Worm (Caenorhabditis elegans): ENCODE measurements around the gene gst-28.
"Not testable (repeated sequence)": the region's sequence is repeated elsewhere in the genome, so short reads cannot be mapped to it uniquely, and the experiment has no call there.

Gene gst-28

DNA sequence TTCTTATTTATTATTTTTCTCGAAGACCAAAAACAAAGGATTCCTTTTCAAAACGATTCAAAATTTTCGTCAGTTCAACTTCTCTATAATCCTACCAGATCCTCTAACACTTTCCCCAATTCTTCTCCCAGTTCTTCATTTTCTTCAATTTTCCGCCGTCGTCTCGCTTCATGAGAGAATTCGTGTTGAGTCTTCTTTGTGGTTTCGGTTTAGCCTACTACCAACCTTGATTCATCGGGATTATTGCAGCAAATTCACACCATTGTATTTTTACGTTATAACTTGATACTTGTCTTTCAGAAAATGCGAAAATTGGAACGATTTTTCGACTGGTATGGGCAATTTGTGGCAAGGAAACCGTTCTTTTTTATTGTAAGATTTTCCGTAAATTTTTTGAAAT, 9.5 kb downstream of the gst-28 start, which contains the start of gene ptr-20:
Gene ptr-20 (plus strand): TSS at position 301 of the 400 bp plus-strand sequence.
- TF ChIP-seq W03F9.2 (tag; optimal IDR thresholded peaks at IDR 0.05) (no peak), dao-5 (tag; optimal IDR thresholded peaks at IDR 0.05) (no peak), him-1 (tag; optimal IDR thresholded peaks at IDR 0.05) (no peak)

DNA sequence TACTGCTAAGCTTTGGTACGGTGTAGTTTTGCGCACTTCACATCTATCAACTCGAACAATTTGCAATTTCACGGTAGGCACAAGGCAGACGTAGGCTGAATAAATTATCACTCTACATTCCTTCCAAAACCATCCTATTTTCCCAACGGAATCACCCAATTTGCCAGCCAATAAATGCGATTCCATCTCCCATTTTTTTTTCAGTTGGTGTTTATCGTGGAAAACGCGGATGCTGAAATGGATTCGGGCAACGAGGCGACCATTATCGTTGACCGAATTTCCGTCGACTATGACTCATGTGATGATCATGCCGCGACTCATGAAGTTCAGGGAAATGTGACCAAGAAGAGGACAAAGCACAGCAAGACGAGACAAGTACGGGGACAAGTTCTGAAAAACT, 18.9 kb downstream of the gst-28 start:
- TF ChIP-seq him-1 (tag; optimal IDR thresholded peaks at IDR 0.05) (no peak), W03F9.2 (tag; optimal IDR thresholded peaks at IDR 0.05) (no peak), dao-5 (tag; optimal IDR thresholded peaks at IDR 0.05) (no peak)

DNA sequence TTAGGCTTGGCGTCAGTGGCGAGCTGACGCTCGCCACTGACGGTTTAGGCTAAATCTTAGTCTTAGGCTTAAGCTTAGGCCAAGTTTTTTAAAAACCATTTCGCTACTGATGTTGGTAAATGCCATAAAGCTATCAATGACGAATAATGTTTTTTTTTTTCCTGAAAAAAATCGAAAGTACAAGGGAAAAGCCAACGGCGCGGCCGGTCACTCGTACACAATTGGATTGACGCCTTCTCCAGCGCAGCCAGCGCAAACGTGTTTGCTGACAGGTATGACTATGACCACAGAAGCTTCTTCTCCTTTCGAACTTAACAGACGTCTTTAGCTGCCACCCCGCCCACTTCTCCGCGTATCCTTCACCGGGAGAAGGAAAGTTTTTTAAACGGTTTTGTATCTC, 21.8 kb downstream of the gst-28 start, which contains the start of gene Y53F4B.27:
Gene Y53F4B.27 (plus strand): TSS at position 301 of the 400 bp plus-strand sequence.
- TF ChIP-seq dao-5 (tag; optimal IDR thresholded peaks at IDR 0.05): no peak

DNA sequence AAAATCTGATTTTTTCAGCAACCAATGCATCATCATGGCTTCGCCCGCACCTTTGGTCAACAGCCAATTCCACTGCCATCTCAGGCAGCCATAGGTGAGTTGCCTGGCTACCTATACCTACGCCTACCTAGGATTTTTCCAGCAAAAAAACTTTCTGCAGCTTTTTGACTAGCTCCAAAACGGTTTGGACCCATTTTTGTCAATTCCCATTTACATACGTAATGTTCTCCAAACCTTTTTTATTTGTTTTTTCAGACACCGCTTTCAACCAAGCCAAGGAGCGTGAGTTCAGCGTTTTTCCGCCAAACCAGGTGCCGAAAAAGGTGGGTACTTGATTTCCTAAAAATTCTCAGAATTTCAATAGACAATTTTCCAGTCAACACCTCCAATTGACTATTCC, 23.6 kb downstream of the gst-28 start:
- TF ChIP-seq dao-5 (tag; optimal IDR thresholded peaks at IDR 0.05) (no peak), W03F9.2 (tag; optimal IDR thresholded peaks at IDR 0.05) (no peak), him-1 (tag; optimal IDR thresholded peaks at IDR 0.05) (no peak)

DNA sequence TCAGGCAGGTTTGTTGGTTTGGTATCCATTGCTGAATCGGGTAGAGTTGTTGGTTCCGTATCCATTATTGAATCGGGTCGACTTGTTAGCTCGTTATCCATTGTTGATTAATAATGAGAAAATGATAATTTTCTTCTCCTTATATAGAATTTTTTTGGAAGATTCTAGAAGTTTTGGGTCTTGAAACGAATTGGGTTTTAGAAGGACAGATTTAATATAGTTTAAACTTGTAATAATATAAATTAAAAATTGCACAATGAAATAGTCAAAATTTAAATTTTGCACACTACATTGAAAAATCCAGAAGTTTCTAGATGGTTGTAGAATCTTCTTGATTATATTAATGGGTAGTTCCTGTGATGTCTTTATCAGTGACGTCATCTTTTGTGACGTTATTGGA, 26.5 kb downstream of the gst-28 start, which contains the start of gene Y53F4B.26:
Gene Y53F4B.26 (minus strand): TSS at position 101 of the 400 bp plus-strand sequence.
- not testable (repeated sequence) for TF ChIP-seq dao-5, W03F9.2, him-1 (tag; optimal IDR thresholded peaks at IDR 0.05)

DNA sequence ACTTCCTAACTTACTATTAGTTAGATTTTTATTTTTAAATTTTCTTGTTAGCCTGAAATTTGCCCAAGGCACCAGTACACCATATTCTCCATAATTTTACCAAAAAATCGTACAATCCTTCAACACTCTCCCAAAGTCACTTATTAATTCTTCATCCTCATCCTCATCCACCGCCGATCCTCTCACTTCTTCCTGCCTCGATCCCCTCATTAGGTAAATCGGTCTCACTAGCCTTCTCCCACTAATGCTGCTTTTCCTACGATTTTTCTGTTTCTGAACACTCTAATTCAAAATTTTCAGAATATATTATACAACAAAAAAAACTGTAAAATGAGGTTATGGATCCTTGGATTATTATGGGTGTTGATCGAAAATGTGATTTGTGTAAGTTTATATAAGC, 31.5 kb downstream of the gst-28 start, which contains the start of gene Y53F4B.25:
Gene Y53F4B.25 (plus strand): TSS at position 301 of the 400 bp plus-strand sequence.
- no peak for TF ChIP-seq him-1 (tag; optimal IDR thresholded peaks at IDR 0.05)

DNA sequence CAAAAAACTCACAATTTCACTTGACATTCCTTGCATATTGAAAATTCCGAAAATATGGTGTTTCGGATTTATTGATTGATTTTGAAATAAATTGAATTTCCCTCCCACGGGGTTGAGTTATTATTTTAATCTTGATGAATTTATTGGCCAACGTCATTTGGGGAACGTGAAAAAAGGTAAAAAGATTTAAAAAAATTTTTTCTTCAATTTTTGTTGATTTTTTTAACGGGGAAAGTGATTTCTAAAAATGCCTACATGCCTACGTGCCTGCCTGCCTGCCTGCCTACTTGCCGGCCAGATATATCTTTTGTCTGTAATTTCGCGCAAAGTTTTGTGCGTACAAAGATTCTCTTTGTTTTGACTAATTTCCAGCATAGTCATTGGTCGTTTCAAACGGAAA, 33.0 kb downstream of the gst-28 start, which contains the start of gene Y53F4B.24:
Gene Y53F4B.24 (minus strand): TSS at position 101 of the 400 bp plus-strand sequence.
- TF ChIP-seq him-1 (tag; optimal IDR thresholded peaks at IDR 0.05) (no peak), dao-5 (tag; optimal IDR thresholded peaks at IDR 0.05) (no peak), W03F9.2 (tag; optimal IDR thresholded peaks at IDR 0.05) (no peak)

DNA sequence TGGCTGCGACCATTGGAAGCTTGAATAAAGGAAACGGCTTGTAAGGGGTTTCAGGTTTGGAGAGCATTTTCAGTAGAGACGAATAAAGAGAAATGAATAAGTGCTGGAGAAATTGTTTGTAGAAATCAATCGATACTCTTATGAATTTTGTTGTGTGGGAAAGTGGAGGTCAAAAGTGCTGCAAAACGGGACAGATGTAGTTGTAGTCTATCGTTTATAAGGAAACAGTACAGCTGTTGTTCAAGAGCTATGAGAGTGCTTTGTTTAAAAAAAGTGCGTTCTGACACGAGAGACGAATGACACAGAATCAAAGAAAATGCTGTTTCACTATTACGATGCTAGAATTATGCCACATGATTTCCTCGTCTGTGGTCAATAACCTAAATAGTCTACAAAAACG, 36.9 kb downstream of the gst-28 start, which contains the start of gene Y53F4B.62:
Gene Y53F4B.62 (minus strand): TSS at position 101 of the 400 bp plus-strand sequence.
- no peak for TF ChIP-seq him-1 (tag; optimal IDR thresholded peaks at IDR 0.05)
- TF ChIP-seq W03F9.2 (tag; optimal IDR thresholded peaks at IDR 0.05): no peak

DNA sequence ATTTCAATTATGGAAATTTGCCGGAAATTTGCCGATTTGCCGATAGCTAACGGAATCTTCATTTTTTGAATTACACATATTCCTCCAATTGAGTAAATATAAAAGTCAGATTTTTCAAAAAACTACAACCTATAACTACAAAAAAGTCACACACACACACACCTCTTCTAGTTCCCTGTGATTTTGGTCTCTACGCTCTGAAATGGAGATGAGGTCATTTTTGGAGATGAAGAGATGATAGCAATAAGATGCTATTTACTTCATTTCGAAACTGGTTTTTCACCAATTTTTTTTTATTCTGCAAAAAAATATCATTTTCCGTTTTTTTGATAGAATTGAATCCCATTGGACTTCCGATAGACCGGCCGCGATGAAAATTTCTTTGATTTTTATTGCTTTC, 43.2 kb downstream of the gst-28 start, which contains the start of gene Y53F4B.23:
Gene Y53F4B.23 (plus strand): TSS at position 312 of the 400 bp plus-strand sequence.
- TF ChIP-seq dao-5 (tag; optimal IDR thresholded peaks at IDR 0.05) (no peak), W03F9.2 (tag; optimal IDR thresholded peaks at IDR 0.05) (no peak), him-1 (tag; optimal IDR thresholded peaks at IDR 0.05) (no peak)

DNA sequence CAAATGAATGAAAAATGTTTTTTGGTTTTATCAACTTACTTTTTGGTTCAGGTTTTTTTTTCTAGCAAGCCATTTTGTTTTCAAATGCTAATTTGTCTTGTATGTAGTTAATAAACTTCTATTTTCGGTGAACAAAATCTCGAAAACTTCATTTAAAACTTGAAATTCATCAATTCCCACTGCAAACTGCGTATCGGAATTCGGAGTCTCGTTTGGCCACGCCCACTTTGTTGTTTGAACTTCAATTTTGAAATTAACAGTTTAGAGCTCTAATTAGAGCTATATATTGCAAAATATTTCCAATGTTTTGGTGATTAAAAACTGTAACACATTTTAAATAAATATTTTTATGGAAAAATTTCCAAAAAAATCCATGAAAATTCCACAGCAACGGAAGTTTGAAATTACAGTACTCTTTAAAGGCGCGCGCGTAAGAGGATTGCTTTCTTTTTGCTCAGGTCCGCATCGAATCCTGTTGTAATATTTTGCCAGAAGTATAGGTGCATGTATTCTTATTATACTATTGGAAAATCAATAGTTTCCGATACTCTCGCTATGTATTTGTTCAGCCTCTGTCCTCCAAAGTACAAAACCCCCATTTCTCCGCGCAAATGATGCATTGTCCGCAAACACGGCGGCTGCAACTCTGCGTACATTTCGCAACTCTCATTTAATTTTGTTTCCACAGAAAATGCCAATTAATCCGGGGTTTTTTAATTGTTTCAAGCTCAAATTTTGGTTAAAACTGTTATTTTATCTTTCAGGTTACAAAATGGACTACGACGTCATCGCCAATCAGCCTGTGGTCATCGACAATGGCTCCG, 47.6 kb downstream of the gst-28 start, which contains the start of gene arp-1:
Gene arp-1 (plus strand): TSS at position 765 of the 824 bp plus-strand sequence.
- TF ChIP-seq him-1 (tag; optimal IDR thresholded peaks at IDR 0.05): no peak
- no peak for TF ChIP-seq dao-5 (tag; optimal IDR thresholded peaks at IDR 0.05)
- TF ChIP-seq W03F9.2 (tag; optimal IDR thresholded peaks at IDR 0.05): peak; percentile 24
